Fruit fly (Drosophila melanogaster) whole organism, prepupa: ENCODE measurements around the gene Shawl.

Experiments
- Blimp-1 ChIP-seq: fragments of 200-800 bp; sonication (Bioruptor generic); optimal IDR thresholded peaks from 3 replicates; lab custom pipeline; 2017; ENCODE audit warnings: missing biosample characterization, missing genetic modification characterization, mild to moderate bottlenecking, moderate library complexity, missing genetic modification reagents
- CG11902 ChIP-seq: fragments of 200-800 bp; sonication (Bioruptor generic); optimal IDR thresholded peaks from 3 replicates; lab custom pipeline; 2016; ENCODE audit warnings: missing biosample characterization, missing genetic modification characterization
- CG15336 ChIP-seq: fragments of 200-800 bp; sonication (Bioruptor generic); IDR thresholded peaks from 2 replicates; pipeline ENCODE4 v1.3.6; 2022; ENCODE audit warnings: missing biosample characterization, missing genetic modification characterization
- CG1621 ChIP-seq: fragments of 200-800 bp; sonication (Bioruptor generic); optimal IDR thresholded peaks from 3 replicates; lab custom pipeline; 2018; ENCODE audit warnings: missing biosample characterization, mild to moderate bottlenecking, missing genetic modification characterization
- CG16779 ChIP-seq: fragments of 200-800 bp; sonication (Bioruptor generic); optimal IDR thresholded peaks from 3 replicates; lab custom pipeline; 2017; ENCODE audit warnings: missing biosample characterization, mild to moderate bottlenecking, missing genetic modification characterization
- CG3032 ChIP-seq: fragments of 200-800 bp; optimal IDR thresholded peaks from 2 replicates; lab custom pipeline; 2019; ENCODE audit warnings: missing biosample characterization, mild to moderate bottlenecking, missing genetic modification characterization, moderate library complexity
- CG31627 ChIP-seq: fragments of 200-800 bp; sonication (Bioruptor generic); optimal IDR thresholded peaks from 3 replicates; lab custom pipeline; 2016; ENCODE audit warnings: missing biosample characterization, missing genetic modification characterization
- CG32006 ChIP-seq: fragments of 200-800 bp; sonication (Bioruptor generic); optimal IDR thresholded peaks from 3 replicates; lab custom pipeline; 2017; ENCODE audit warnings: missing biosample characterization, mild to moderate bottlenecking, missing genetic modification characterization
- CG34406 ChIP-seq: fragments of 200-800 bp; sonication (Bioruptor generic); optimal IDR thresholded peaks from 3 replicates; lab custom pipeline; 2016; ENCODE audit warnings: missing biosample characterization, missing genetic modification characterization
- CG3919 ChIP-seq: fragments of 200-800 bp; sonication (Bioruptor generic); optimal IDR thresholded peaks from 3 replicates; lab custom pipeline; 2016; ENCODE audit warnings: missing biosample characterization, missing genetic modification characterization
- CG4318 ChIP-seq: fragments of 200-800 bp; sonication (Bioruptor generic); optimal IDR thresholded peaks from 3 replicates; lab custom pipeline; 2017; ENCODE audit warnings: missing biosample characterization, mild to moderate bottlenecking, missing genetic modification characterization
- CG6163 ChIP-seq: fragments of 200-800 bp; sonication (Bioruptor generic); IDR thresholded peaks from 3 replicates; pipeline ENCODE4 v1.3.6; 2022; ENCODE audit warnings: missing biosample characterization, missing genetic modification characterization
- CG6276 ChIP-seq: fragments of 200-800 bp; sonication (Bioruptor generic); optimal IDR thresholded peaks from 2 replicates; lab custom pipeline; 2017; ENCODE audit warnings: missing biosample characterization, mild to moderate bottlenecking, missing genetic modification characterization
- CG6808 ChIP-seq: fragments of 200-800 bp; sonication (Bioruptor generic); optimal IDR thresholded peaks from 3 replicates; lab custom pipeline; 2017; ENCODE audit warnings: missing biosample characterization, missing genetic modification characterization, mild to moderate bottlenecking, moderate library complexity, missing genetic modification reagents
- CG6854 ChIP-seq: fragments of 200-800 bp; sonication (Bioruptor generic); optimal IDR thresholded peaks from 2 replicates; lab custom pipeline; 2017; ENCODE audit warnings: missing biosample characterization, mild to moderate bottlenecking, missing genetic modification characterization
- CG7368 ChIP-seq: fragments of 200-800 bp; sonication (Bioruptor generic); optimal IDR thresholded peaks from 3 replicates; lab custom pipeline; 2016; ENCODE audit warnings: missing biosample characterization, missing genetic modification characterization
- CG8119 ChIP-seq: fragments of 200-800 bp; sonication (Bioruptor generic); IDR thresholded peaks from 3 replicates; pipeline ENCODE4 v1.3.6; 2022; ENCODE audit warnings: missing biosample characterization, missing genetic modification characterization
- CG8319 ChIP-seq: fragments of 200-800 bp; sonication (Bioruptor generic); optimal IDR thresholded peaks from 3 replicates; lab custom pipeline; 2016; ENCODE audit warnings: missing biosample characterization, missing genetic modification characterization
- Eip93F ChIP-seq: fragments of 200-800 bp; sonication (Bioruptor generic); optimal IDR thresholded peaks from 2 replicates; lab custom pipeline; 2016; ENCODE audit warnings: missing biosample characterization, mild to moderate bottlenecking, missing genetic modification characterization
- Ets21C ChIP-seq: fragments of 200-800 bp; sonication (Bioruptor generic); optimal IDR thresholded peaks from 3 replicates; lab custom pipeline; 2016; ENCODE audit warnings: missing biosample characterization, missing genetic modification characterization
- Gug ChIP-seq: fragments of 200-800 bp; sonication (Bioruptor generic); IDR thresholded peaks from 2 replicates; pipeline ENCODE4 v1.3.6; 2022; ENCODE audit warnings: missing biosample characterization, missing genetic modification characterization
- Hr38 ChIP-seq: sonication (Bioruptor generic); optimal IDR thresholded peaks from 2 replicates; lab custom pipeline; 2016; ENCODE audit warnings: missing biosample characterization, missing genetic modification characterization
- Hr4 ChIP-seq: fragments of 200-800 bp; sonication (Bioruptor generic); optimal IDR thresholded peaks from 3 replicates; lab custom pipeline; 2016; ENCODE audit warnings: missing biosample characterization, missing genetic modification characterization
- Met ChIP-seq: fragments of 200-800 bp; sonication (Bioruptor generic); optimal IDR thresholded peaks from 3 replicates; lab custom pipeline; 2016; ENCODE audit warnings: missing biosample characterization, missing genetic modification characterization
- OdsH ChIP-seq: fragments of 200-800 bp; sonication (Bioruptor generic); optimal IDR thresholded peaks from 3 replicates; lab custom pipeline; 2016; ENCODE audit warnings: missing biosample characterization, missing genetic modification characterization
- Sox102F ChIP-seq: fragments of 200-800 bp; sonication (Bioruptor generic); optimal IDR thresholded peaks from 2 replicates; lab custom pipeline; 2016; ENCODE audit warnings: missing biosample characterization, mild to moderate bottlenecking, missing genetic modification characterization
- Sox14 ChIP-seq: fragments of 200-800 bp; sonication (Bioruptor generic); optimal IDR thresholded peaks from 3 replicates; lab custom pipeline; 2016; ENCODE audit warnings: missing biosample characterization, missing genetic modification characterization
- Sox15 ChIP-seq: fragments of 200-800 bp; sonication (Bioruptor generic); optimal IDR thresholded peaks from 3 replicates; lab custom pipeline; 2016; ENCODE audit warnings: missing biosample characterization, missing genetic modification characterization
- acj6 ChIP-seq: fragments of 200-800 bp; sonication (Bioruptor generic); optimal IDR thresholded peaks from 3 replicates; lab custom pipeline; 2016; ENCODE audit warnings: missing biosample characterization, missing genetic modification characterization
- eg ChIP-seq: fragments of 200-800 bp; sonication (Bioruptor generic); IDR thresholded peaks from 3 replicates; pipeline ENCODE4 v1.3.6; 2022; ENCODE audit warnings: missing biosample characterization, missing genetic modification characterization
- esn ChIP-seq: fragments of 200-800 bp; sonication (Bioruptor generic); optimal IDR thresholded peaks from 2 replicates; lab custom pipeline; 2016; ENCODE audit warnings: missing biosample characterization, mild to moderate bottlenecking, missing genetic modification characterization, moderate library complexity
- fd85E ChIP-seq: fragments of 200-800 bp; sonication (Bioruptor generic); optimal IDR thresholded peaks from 3 replicates; lab custom pipeline; 2016; ENCODE audit warnings: missing biosample characterization, missing genetic modification characterization
- fkh ChIP-seq: fragments of 200-800 bp; sonication (Bioruptor generic); optimal IDR thresholded peaks from 3 replicates; lab custom pipeline; 2017; ENCODE audit warnings: missing biosample characterization, mild to moderate bottlenecking, missing genetic modification characterization, moderate library complexity
- lz ChIP-seq: fragments of 200-800 bp; sonication (Bioruptor generic); optimal IDR thresholded peaks from 3 replicates; lab custom pipeline; 2016; ENCODE audit warnings: missing biosample characterization, missing genetic modification characterization
- net ChIP-seq: fragments of 200-800 bp; sonication (Bioruptor generic); optimal IDR thresholded peaks from 3 replicates; lab custom pipeline; 2016; ENCODE audit warnings: missing biosample characterization, missing genetic modification characterization
- pdm3 ChIP-seq: fragments of 200-800 bp; sonication (Bioruptor generic); optimal IDR thresholded peaks from 3 replicates; lab custom pipeline; 2016; ENCODE audit warnings: missing biosample characterization, missing genetic modification characterization
- salr ChIP-seq, 2 experiments: fragments of 200-800 bp; sonication (Bioruptor generic); optimal IDR thresholded peaks; 3 replicates each; lab custom pipeline; 2016 to 2018; ENCODE audit warnings: missing biosample characterization in 2 of 2, missing genetic modification characterization in 2 of 2, mild to moderate bottlenecking in 1 of 2
- ss ChIP-seq, 2 experiments: fragments of 200-800 bp; sonication (Bioruptor generic); optimal IDR thresholded peaks; 2 replicates in 1 of 2; 3 replicates in 1 of 2; lab custom pipeline; 2017 to 2018; ENCODE audit warnings: mild to moderate bottlenecking in 2 of 2, missing biosample characterization in 2 of 2, missing genetic modification characterization in 2 of 2, moderate library complexity in 1 of 2
- svp ChIP-seq: fragments of 200-800 bp; sonication (Bioruptor generic); peaks from one replicate; lab custom pipeline; 2016; ENCODE audit warnings: missing biosample characterization, missing genetic modification characterization
- topi ChIP-seq: fragments of 200-800 bp; sonication (Bioruptor generic); optimal IDR thresholded peaks from 3 replicates; lab custom pipeline; 2016; ENCODE audit warnings: missing biosample characterization, missing genetic modification characterization
- vri ChIP-seq: fragments of 200-800 bp; sonication (Bioruptor generic); optimal IDR thresholded peaks from 3 replicates; lab custom pipeline; 2016; ENCODE audit warnings: missing biosample characterization, mild to moderate bottlenecking, missing genetic modification characterization

The Shawl gene

DNA sequence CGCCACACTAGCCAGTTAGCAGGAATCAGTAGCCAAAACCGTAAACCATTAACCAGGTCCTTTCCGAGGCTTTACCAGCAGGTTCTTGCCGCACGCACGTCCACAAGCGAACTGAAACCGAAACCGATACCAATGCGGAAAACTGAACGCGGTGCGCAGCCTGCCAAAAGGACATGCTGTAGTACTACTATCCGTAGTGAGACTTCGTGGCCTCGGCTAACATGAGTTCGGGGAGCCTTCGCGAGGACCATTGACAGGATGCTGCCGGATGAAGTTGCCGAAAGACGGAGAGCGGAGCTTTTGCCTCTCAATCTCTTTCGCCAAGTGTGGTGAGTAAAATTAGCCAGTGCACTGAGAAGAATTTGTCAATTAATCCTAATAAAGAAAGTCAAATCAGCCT lies at the start of gene Shawl:
TSS of gene Shawl (minus strand) at position 104 of the 400 bp plus-strand sequence.
- TF ChIP-seq OdsH (GFP tag; lab: Kevin White, UChicago), result no peak
- no peak for TF ChIP-seq Sox15 (GFP tag; lab: Kevin White, UChicago)
- TF ChIP-seq CG8119 (GFP tag; lab: Robert Waterston, UW), result no peak
- no peak for TF ChIP-seq Hr4 (GFP tag; lab: Kevin White, UChicago)
- TF ChIP-seq pdm3 (GFP tag; lab: Kevin White, UChicago), result no peak
- TF ChIP-seq CG6163, result no peak
- no peak for TF ChIP-seq net (GFP tag; lab: Kevin White, UChicago)
- TF ChIP-seq Gug (GFP tag; lab: Robert Waterston, UW), result no peak
- no peak for TF ChIP-seq Hr38 (GFP tag; lab: Kevin White, UChicago)
- no peak for TF ChIP-seq CG4318 (GFP tag; lab: Kevin White, UChicago)
- no peak for TF ChIP-seq CG6854
- no peak for TF ChIP-seq Sox14 (GFP tag; lab: Kevin White, UChicago)

dm6 chr2L:9464455-9465063 lies 49.6 kb upstream of the Shawl start:
- TF ChIP-seq CG11902 (GFP tag; lab: Kevin White, UChicago) (no peak), eg (GFP tag; lab: Robert Waterston, UW) (no peak), svp (GFP tag; lab: Kevin White, UChicago) (peak; percentile 1), CG4318 (GFP tag; lab: Kevin White, UChicago) (no peak)
- TF ChIP-seq, all 60 proteins: peak for 1

DNA sequence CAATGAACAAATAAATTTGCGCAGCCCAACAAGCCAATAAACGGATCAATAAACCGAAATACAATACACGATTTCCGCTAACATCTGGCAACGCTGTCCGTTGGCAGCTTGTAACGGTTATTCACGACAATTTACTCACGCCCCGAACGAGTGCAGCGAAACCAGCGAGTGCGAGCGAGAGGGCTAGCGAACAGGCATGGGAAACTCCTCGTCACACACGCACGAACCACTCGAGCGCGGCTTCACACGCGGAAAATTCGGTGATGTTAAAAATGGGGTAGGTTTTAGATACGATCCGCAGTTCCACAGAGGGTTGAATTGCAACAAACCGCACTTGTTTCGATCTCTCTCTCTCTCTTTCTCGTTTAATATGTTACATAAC lies 45.1 kb upstream of the Shawl start:
- TF ChIP-seq Sox102F (no peak), CG6854 (no peak), CG34406 (no peak), CG6808 (no peak), pdm3 (GFP tag; lab: Kevin White, UChicago) (no peak), CG32006 (GFP tag; lab: Kevin White, UChicago) (no peak), vri (GFP tag; lab: Kevin White, UChicago) (no peak), Blimp-1 (GFP tag; lab: Kevin White, UChicago) (no peak), CG3919 (GFP tag; lab: Kevin White, UChicago) (no peak)

- TF ChIP-seq vri (GFP tag; lab: Kevin White, UChicago), result peak; percentile 77
- TF ChIP-seq svp (GFP tag; lab: Kevin White, UChicago), result peak; percentile 78
- TF ChIP-seq fkh (GFP tag; lab: Kevin White, UChicago), result peak; percentile 8
- TF ChIP-seq CG8119 (GFP tag; lab: Robert Waterston, UW), result no peak
- TF ChIP-seq Eip93F (GFP tag; lab: Kevin White, UChicago), result peak; percentile 13
- TF ChIP-seq, all 60 proteins: peak for 4
These were observed 44.6 kb upstream of the Shawl start for dm6 chr2L:9459372-9460091.

dm6 chr2L:9457865-9458264 lies 42.9 kb upstream of the Shawl start:
- TF ChIP-seq CG32006 (GFP tag; lab: Kevin White, UChicago) (no peak), Ets21C (GFP tag; lab: Kevin White, UChicago) (no peak), Hr4 (GFP tag; lab: Kevin White, UChicago) (no peak), acj6 (no peak), CG1621 (tag; lab: Kevin White, UChicago) (no peak), Sox15 (GFP tag; lab: Kevin White, UChicago) (no peak), esn (GFP tag; lab: Kevin White, UChicago) (peak; percentile 6), Sox102F (peak; percentile 39), CG15336 (GFP tag; lab: Robert Waterston, UW) (no peak), OdsH (GFP tag; lab: Kevin White, UChicago) (no peak), CG34406 (no peak), CG8319 (GFP tag; lab: Kevin White, UChicago) (no peak), Met (GFP tag; lab: Kevin White, UChicago) (peak; percentile 40), CG6276 (GFP tag; lab: Kevin White, UChicago) (no peak), CG7368 (GFP tag; lab: Kevin White, UChicago) (no peak), fd85E (no peak), CG16779 (tag; lab: Kevin White, UChicago) (no peak), CG31627 (no peak), CG3032 (tag; lab: Kevin White, UChicago) (no peak), CG6808 (no peak), ss (GFP tag; optimal IDR thresholded peaks at IDR 0.05; lab: Kevin White, UChicago) (no peak), CG3919 (GFP tag; lab: Kevin White, UChicago) (no peak), salr (GFP tag; optimal IDR thresholded peaks at IDR 0.05; lab: Kevin White, UChicago) (no peak), topi (GFP tag; lab: Kevin White, UChicago) (peak; percentile 5), lz (GFP tag; lab: Kevin White, UChicago) (no peak), CG4318 (GFP tag; lab: Kevin White, UChicago) (no peak), CG6854 (no peak)
